Fruit fly (Drosophila melanogaster) whole organism, embryonic: ENCODE results near the gene mei-P26.

Experiments used
- Ada2b ChIP-seq: fragments of 200-800 bp; sonication (Bioruptor generic); IDR thresholded peaks from 2 replicates; pipeline ENCODE4 v1.3.6; 2022; ENCODE audit warnings: missing biosample characterization, missing genetic modification characterization
- Atf6 ChIP-seq: fragments of 200-800 bp; sonication (Bioruptor generic); IDR thresholded peaks from 2 replicates; pipeline ENCODE4 v1.3.6; 2022; ENCODE audit warnings: missing biosample characterization, missing genetic modification characterization
- BEAF-32 ChIP-seq: fragments of 200-800 bp; sonication (Bioruptor generic); optimal IDR thresholded peaks from 3 replicates; lab custom pipeline; 2017; ENCODE audit warnings: missing biosample characterization, missing genetic modification characterization, mild to moderate bottlenecking, moderate library complexity, missing genetic modification reagents
- Bdp1 ChIP-seq: fragments of 200-800 bp; sonication (Bioruptor generic); optimal IDR thresholded peaks from 3 replicates; lab custom pipeline; 2016; ENCODE audit warnings: missing biosample characterization, missing genetic modification characterization
- CG10267 ChIP-seq: fragments of 200-800 bp; sonication (Bioruptor generic); optimal IDR thresholded peaks from 2 replicates; lab custom pipeline; 2018; ENCODE audit warnings: missing biosample characterization, mild to moderate bottlenecking, missing genetic modification characterization, moderate library complexity
- CG10543 ChIP-seq: fragments of 200-800 bp; sonication (Bioruptor generic); optimal IDR thresholded peaks from 3 replicates; lab custom pipeline; 2017; ENCODE audit warnings: missing biosample characterization, mild to moderate bottlenecking, missing genetic modification characterization, moderate library complexity
- CG10565 ChIP-seq: fragments of 200-800 bp; sonication (Bioruptor generic); optimal IDR thresholded peaks from 3 replicates; lab custom pipeline; 2016; ENCODE audit warnings: missing biosample characterization, mild to moderate bottlenecking, missing genetic modification characterization
- CG11560 ChIP-seq: fragments of 200-800 bp; sonication (Bioruptor generic); IDR thresholded peaks from 3 replicates; pipeline ENCODE4 v1.3.6; 2022; ENCODE audit warnings: missing biosample characterization, missing genetic modification characterization
- CG11695 ChIP-seq: fragments of 200-800 bp; sonication (Bioruptor generic); IDR thresholded peaks from 3 replicates; pipeline ENCODE4 v1.3.6; 2022; ENCODE audit warnings: missing biosample characterization, missing genetic modification characterization
- CG1233 ChIP-seq: fragments of 200-800 bp; sonication (Bioruptor generic); optimal IDR thresholded peaks from 4 replicates; lab custom pipeline; 2018; ENCODE audit warnings: missing biosample characterization, mild to moderate bottlenecking, missing genetic modification characterization
- CG12391 ChIP-seq: fragments of 200-800 bp; sonication (Bioruptor generic); optimal IDR thresholded peaks from 3 replicates; lab custom pipeline; 2018; ENCODE audit warnings: missing biosample characterization, mild to moderate bottlenecking, missing genetic modification characterization, moderate library complexity
- CG13624 ChIP-seq: fragments of 200-800 bp; sonication (Bioruptor generic); optimal IDR thresholded peaks from 2 replicates; lab custom pipeline; 2016; ENCODE audit warnings: missing biosample characterization, missing genetic modification characterization
- CG13775 ChIP-seq: fragments of 200-800 bp; sonication (Bioruptor generic); optimal IDR thresholded peaks from 3 replicates; lab custom pipeline; 2017; ENCODE audit warnings: missing biosample characterization, mild to moderate bottlenecking, missing genetic modification characterization
- CG15269 ChIP-seq: fragments of 200-800 bp; sonication (Bioruptor generic); optimal IDR thresholded peaks from 2 replicates; lab custom pipeline; 2018; ENCODE audit warnings: missing biosample characterization, mild to moderate bottlenecking, missing genetic modification characterization, moderate library complexity
- CG18599 ChIP-seq: fragments of 200-800 bp; sonication (Bioruptor generic); optimal IDR thresholded peaks from 3 replicates; lab custom pipeline; 2017; ENCODE audit warnings: missing biosample characterization, missing genetic modification characterization, mild to moderate bottlenecking, moderate library complexity, missing genetic modification reagents
- CG30020 ChIP-seq: fragments of 200-800 bp; optimal IDR thresholded peaks from 2 replicates; lab custom pipeline; 2019; ENCODE audit warnings: missing biosample characterization, mild to moderate bottlenecking, missing genetic modification characterization, moderate library complexity
- CG3163 ChIP-seq: fragments of 200-800 bp; sonication (Bioruptor generic); optimal IDR thresholded peaks from 3 replicates; lab custom pipeline; 2016; ENCODE audit warnings: missing biosample characterization, missing genetic modification characterization
- CG3726 ChIP-seq: fragments of 200-800 bp; sonication (Bioruptor generic); IDR thresholded peaks from 3 replicates; pipeline ENCODE4, ENCODE4 v1.3.6; 2022; ENCODE audit warnings: missing biosample characterization, missing genetic modification characterization
- CG4424 ChIP-seq: fragments of 200-800 bp; sonication (Bioruptor generic); optimal IDR thresholded peaks from 3 replicates; lab custom pipeline; 2016; ENCODE audit warnings: missing biosample characterization, missing genetic modification characterization
- CG5245 ChIP-seq: fragments of 200-800 bp; sonication (Bioruptor generic); optimal IDR thresholded peaks from 3 replicates; lab custom pipeline; 2016; ENCODE audit warnings: missing biosample characterization, missing genetic modification characterization
- CG6854 ChIP-seq: fragments of 200-800 bp; sonication (Bioruptor generic); optimal IDR thresholded peaks from 3 replicates; lab custom pipeline; 2017; ENCODE audit warnings: missing biosample characterization, mild to moderate bottlenecking, missing genetic modification characterization
- CG8478 ChIP-seq: fragments of >200 bp; optimal IDR thresholded peaks from 2 replicates; lab custom pipeline; 2018
- CG9609 ChIP-seq: fragments of 200-800 bp; sonication (Bioruptor generic); optimal IDR thresholded peaks from 3 replicates; lab custom pipeline; 2016; ENCODE audit warnings: missing biosample characterization, missing genetic modification characterization
- D19B ChIP-seq: fragments of 200-800 bp; sonication (Bioruptor generic); optimal IDR thresholded peaks from 2 replicates; lab custom pipeline; 2017; ENCODE audit warnings: missing biosample characterization, mild to moderate bottlenecking, missing genetic modification characterization
- Dfd ChIP-seq, 2 experiments: fragments of >200 bp; optimal IDR thresholded peaks; 2 replicates each; lab custom pipeline; 2017; ENCODE audit warnings: missing biosample characterization in 2 of 2, missing genetic modification characterization in 2 of 2
- Doc2 ChIP-seq: fragments of 200-800 bp; sonication (Bioruptor generic); IDR thresholded peaks from 2 replicates; pipeline ENCODE4 v1.3.6; 2022; ENCODE audit warnings: missing biosample characterization, missing genetic modification characterization
- HLH4C ChIP-seq: fragments of 200-800 bp; sonication (Bioruptor generic); IDR thresholded peaks from 3 replicates; pipeline ENCODE4 v1.3.6; 2022; ENCODE audit warnings: missing biosample characterization, missing genetic modification characterization; ENCODE audit not compliant: partially characterized antibody
- HLHmδ ChIP-seq: fragments of 200-800 bp; sonication (Bioruptor generic); optimal IDR thresholded peaks from 2 replicates; lab custom pipeline; 2018; ENCODE audit warnings: missing biosample characterization, mild to moderate bottlenecking, missing genetic modification characterization, moderate library complexity
- Hand ChIP-seq: fragments of 200-800 bp; sonication (Bioruptor generic); optimal IDR thresholded peaks from 2 replicates; lab custom pipeline; 2017; ENCODE audit warnings: mild to moderate bottlenecking, missing biosample characterization, missing genetic modification reagents, missing genetic modification characterization
- Hmx ChIP-seq: fragments of 200-800 bp; sonication (Bioruptor generic); optimal IDR thresholded peaks from 2 replicates; lab custom pipeline; 2016; ENCODE audit warnings: missing biosample characterization, missing genetic modification characterization
- MBD-R2 ChIP-seq: fragments of 200-800 bp; sonication (Bioruptor generic); IDR thresholded peaks from 2 replicates; pipeline ENCODE4 v1.3.6; 2022; ENCODE audit warnings: missing biosample characterization, missing genetic modification characterization
- Mad ChIP-seq: fragments of 200-800 bp; sonication (Bioruptor generic); optimal IDR thresholded peaks from 2 replicates; lab custom pipeline; 2016; ENCODE audit warnings: missing biosample characterization, missing genetic modification characterization
- PHDP ChIP-seq: fragments of 200-800 bp; sonication (Bioruptor generic); optimal IDR thresholded peaks from 3 replicates; lab custom pipeline; 2018; ENCODE audit warnings: missing biosample characterization, mild to moderate bottlenecking, missing genetic modification characterization, moderate library complexity
- Ssrp ChIP-seq: fragments of 200-800 bp; sonication (Bioruptor generic); optimal IDR thresholded peaks from 2 replicates; lab custom pipeline; 2018; ENCODE audit warnings: missing biosample characterization, mild to moderate bottlenecking, missing genetic modification characterization, moderate library complexity
- aop ChIP-seq: fragments of 200-800 bp; sonication (Bioruptor generic); IDR thresholded peaks from 2 replicates; pipeline ENCODE4 v1.3.6; 2022; ENCODE audit warnings: missing biosample characterization, missing genetic modification characterization
- ci ChIP-seq: fragments of 200-800 bp; sonication (Bioruptor generic); IDR thresholded peaks from 3 replicates; pipeline ENCODE4 v1.3.6; 2022; ENCODE audit warnings: missing biosample characterization, missing genetic modification characterization
- dati ChIP-seq: fragments of 200-800 bp; sonication (Bioruptor generic); IDR thresholded peaks from 2 replicates; pipeline ENCODE4 v1.3.6; 2022; ENCODE audit warnings: missing biosample characterization, missing genetic modification characterization
- dysf ChIP-seq: fragments of 200-800 bp; sonication (Bioruptor generic); IDR thresholded peaks from 3 replicates; pipeline ENCODE4 v1.3.6; 2022; ENCODE audit warnings: missing biosample characterization, missing genetic modification characterization
- gsb-n ChIP-seq: fragments of 200-800 bp; sonication (Bioruptor generic); optimal IDR thresholded peaks from 3 replicates; lab custom pipeline; 2018; ENCODE audit warnings: missing biosample characterization, mild to moderate bottlenecking, missing genetic modification characterization
- her ChIP-seq: fragments of 200-800 bp; sonication (Bioruptor generic); optimal IDR thresholded peaks from 2 replicates; lab custom pipeline; 2016; ENCODE audit warnings: missing biosample characterization, missing genetic modification characterization
- luna ChIP-seq: fragments of 200-800 bp; sonication (Bioruptor generic); optimal IDR thresholded peaks from 2 replicates; lab custom pipeline; 2016; ENCODE audit warnings: missing biosample characterization, missing genetic modification characterization
- nau ChIP-seq: fragments of 200-800 bp; sonication (Bioruptor generic); optimal IDR thresholded peaks from 3 replicates; lab custom pipeline; 2017; ENCODE audit warnings: missing biosample characterization, mild to moderate bottlenecking, missing genetic modification characterization, missing genetic modification reagents
- org-1 ChIP-seq: fragments of 200-800 bp; sonication (Bioruptor generic); optimal IDR thresholded peaks from 2 replicates; lab custom pipeline; 2017; ENCODE audit warnings: missing biosample characterization, missing genetic modification characterization
- pfk ChIP-seq: fragments of 200-800 bp; sonication (Bioruptor generic); optimal IDR thresholded peaks from 2 replicates; lab custom pipeline; 2018; ENCODE audit warnings: missing biosample characterization, mild to moderate bottlenecking, missing genetic modification characterization, moderate library complexity
- scrt ChIP-seq: fragments of 200-800 bp; sonication (Bioruptor generic); optimal IDR thresholded peaks from 2 replicates; lab custom pipeline; 2018; ENCODE audit warnings: missing biosample characterization, mild to moderate bottlenecking, missing genetic modification characterization, moderate library complexity
- shn ChIP-seq: fragments of 200-800 bp; sonication (Bioruptor generic); optimal IDR thresholded peaks from 3 replicates; lab custom pipeline; 2016; ENCODE audit warnings: missing biosample characterization, missing genetic modification characterization
- slp2 ChIP-seq: fragments of 200-800 bp; sonication (Bioruptor generic); optimal IDR thresholded peaks from 2 replicates; lab custom pipeline; 2016; ENCODE audit warnings: missing biosample characterization, missing genetic modification characterization
- sug ChIP-seq: fragments of 200-800 bp; optimal IDR thresholded peaks from 2 replicates; lab custom pipeline; 2019; ENCODE audit warnings: missing biosample characterization, mild to moderate bottlenecking, missing genetic modification characterization, moderate library complexity
- toy ChIP-seq: fragments of 200-800 bp; sonication (Bioruptor generic); IDR thresholded peaks from 2 replicates; pipeline ENCODE4 v1.3.6; 2022; ENCODE audit warnings: missing biosample characterization, missing genetic modification characterization
- wdn ChIP-seq: fragments of 200-800 bp; sonication (Bioruptor generic); IDR thresholded peaks from 2 replicates; pipeline ENCODE4 v1.3.6; 2022; ENCODE audit warnings: missing biosample characterization, missing genetic modification characterization

mei-P26 gene

dm6 chrX:9201866-9202681 lies 39.0 kb downstream of the mei-P26 start (continued):
- TF ChIP-seq ci (peak; percentile 61; the same call in 1 of the 3 replicates), CG9609 (GFP tag; lab: Kevin White, UChicago) (peak; percentile 37), slp2 (GFP tag; lab: Kevin White, UChicago) (no peak), D19B (GFP tag; lab: Kevin White, UChicago) (peak; percentile 73), shn (GFP tag; lab: Kevin White, UChicago) (no peak), CG4424 (GFP tag; lab: Kevin White, UChicago) (peak; percentile 43), CG10543 (GFP tag; lab: Kevin White, UChicago) (peak; percentile 76), CG15269 (tag; lab: Kevin White, UChicago) (peak; percentile 84), CG8478 (lab: Kevin White, UChicago) (no peak), Dfd (GFP tag; optimal IDR thresholded peaks at IDR 0.05; lab: Kevin White, UChicago) (no peak), her (GFP tag; lab: Kevin White, UChicago) (no peak), CG11560 (tag; lab: Robert Waterston, UW) (peak; percentile 79), Ada2b (peak; percentile 79), PHDP (peak; percentile 81), CG30020 (tag; lab: Kevin White, UChicago) (no peak), CG1233 (GFP tag; lab: Kevin White, UChicago) (peak; percentile 58), Doc2 (peak; percentile 40; the same call in 1 of the 2 replicates), BEAF-32 (GFP tag; lab: Kevin White, UChicago) (no peak), CG12391 (tag; lab: Kevin White, UChicago) (peak; percentile 76), CG18599 (GFP tag; lab: Kevin White, UChicago) (peak; percentile 93), CG3163 (GFP tag; lab: Kevin White, UChicago) (no peak), wdn (peak; percentile 92), toy (peak; percentile 66), Hand (peak; percentile 72), org-1 (GFP tag; lab: Kevin White, UChicago) (peak; percentile 29), HLH4C (GFP tag; lab: Robert Waterston, UW) (no peak), CG13624 (GFP tag; lab: Kevin White, UChicago) (peak; percentile 18), MBD-R2 (GFP tag; lab: Robert Waterston, UW) (peak; percentile 65; the same call in 1 of the 2 replicates), HLHmδ (GFP tag; lab: Kevin White, UChicago) (no peak), dati (GFP tag; lab: Robert Waterston, UW) (no peak), Ssrp (tag; lab: Kevin White, UChicago) (no peak), CG3726 (GFP tag; lab: Robert Waterston, UW) (no peak), CG10565 (no peak), aop (GFP tag; lab: Robert Waterston, UW) (no peak), nau (GFP tag; lab: Kevin White, UChicago) (no peak), Atf6 (GFP tag; lab: Robert Waterston, UW) (peak; percentile 88), scrt (GFP tag; lab: Kevin White, UChicago) (peak; percentile 66), Hmx (GFP tag; lab: Kevin White, UChicago) (no peak), CG13775 (GFP tag; lab: Kevin White, UChicago) (peak; percentile 79), sug (tag; lab: Kevin White, UChicago) (peak; percentile 54), CG11695 (peak; percentile 58), Mad (GFP tag; lab: Kevin White, UChicago) (no peak), dysf (GFP tag; lab: Robert Waterston, UW) (peak; percentile 91), CG5245 (no peak), CG6854 (GFP tag; lab: Kevin White, UChicago) (peak; percentile 59), pfk (no peak), CG10267 (tag; lab: Kevin White, UChicago) (peak; percentile 67), gsb-n (no peak), Bdp1 (GFP tag; lab: Kevin White, UChicago) (peak; percentile 31), luna (GFP tag; lab: Kevin White, UChicago) (peak; percentile 16)
